Fruit fly (Drosophila melanogaster) whole organism, pupa: Measurements from ENCODE around the gene CG44385.

Experiments
- CG10348 ChIP-seq: fragments of 200-800 bp; sonication (Bioruptor generic); IDR thresholded peaks from 2 replicates; pipeline ENCODE4 v1.3.6; 2022; ENCODE audit warnings: missing biosample characterization, missing genetic modification characterization
- CG13204 ChIP-seq: fragments of 200-800 bp; sonication (Bioruptor generic); optimal IDR thresholded peaks from 2 replicates; lab custom pipeline; 2018; ENCODE audit warnings: missing biosample characterization, mild to moderate bottlenecking, missing genetic modification characterization, moderate library complexity
- CG15710 ChIP-seq: fragments of 200-800 bp; sonication (Bioruptor generic); optimal IDR thresholded peaks from 2 replicates; lab custom pipeline; 2018; ENCODE audit warnings: missing biosample characterization, mild to moderate bottlenecking, missing genetic modification characterization, moderate library complexity
- CG8159 ChIP-seq: fragments of 200-800 bp; sonication (Bioruptor generic); optimal IDR thresholded peaks from 3 replicates; lab custom pipeline; 2018; ENCODE audit warnings: missing biosample characterization, mild to moderate bottlenecking, missing genetic modification characterization, moderate library complexity
- CG9948 ChIP-seq: fragments of 200-800 bp; sonication (Bioruptor generic); optimal IDR thresholded peaks from 2 replicates; lab custom pipeline; 2018; ENCODE audit warnings: missing biosample characterization, mild to moderate bottlenecking, missing genetic modification characterization, moderate library complexity
- Pif1B ChIP-seq: fragments of 200-800 bp; sonication (Bioruptor generic); optimal IDR thresholded peaks from 3 replicates; lab custom pipeline; 2016; ENCODE audit warnings: missing biosample characterization, missing genetic modification characterization
- Snoo ChIP-seq: fragments of 200-800 bp; sonication (Bioruptor generic); optimal IDR thresholded peaks from 3 replicates; lab custom pipeline; 2017; ENCODE audit warnings: missing biosample characterization, mild to moderate bottlenecking, missing genetic modification characterization, inconsistent platforms
- fd96Ca ChIP-seq: fragments of 200-800 bp; sonication (Bioruptor generic); IDR thresholded peaks from 3 replicates; pipeline ENCODE4 v1.3.6; 2022; ENCODE audit warnings: missing biosample characterization, missing genetic modification characterization

The CG44385 gene

DNA sequence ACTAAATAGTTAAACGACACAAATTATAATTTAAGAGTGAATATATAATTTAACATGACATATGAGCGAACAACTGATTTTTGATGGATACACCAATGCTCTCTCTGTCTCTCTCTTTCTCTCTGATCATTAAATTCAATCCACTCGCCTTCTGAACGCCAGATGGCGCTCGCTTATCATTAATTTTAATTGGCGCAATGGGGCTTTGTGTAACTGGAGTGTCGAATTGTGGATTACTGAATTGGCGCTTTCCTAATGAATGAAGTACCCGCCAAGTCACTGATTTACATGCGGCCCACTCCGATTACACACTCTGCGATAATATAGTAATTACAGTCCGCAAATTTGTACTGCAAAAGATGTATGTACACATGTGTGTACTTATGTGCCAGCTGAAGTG, 50.4 kb downstream of the CG44385 start:
- no peak for TF ChIP-seq CG10348
- no peak for TF ChIP-seq CG8159 (tag; lab: Kevin White, UChicago)
- no peak for TF ChIP-seq CG9948
- TF ChIP-seq CG13204: no peak
- TF ChIP-seq Snoo: no peak
- TF ChIP-seq fd96Ca (GFP tag; lab: Robert Waterston, UW): no peak
- TF ChIP-seq Pif1B (GFP tag; lab: Kevin White, UChicago): no peak
- TF ChIP-seq CG15710 (tag; lab: Kevin White, UChicago): no peak
